Fruit fly (Drosophila melanogaster) whole organism, embryonic: ENCODE results near the gene awd.

ENCODE experiments used
- Aef1 ChIP-seq: fragments of 200-800 bp; sonication (Bioruptor generic); IDR thresholded peaks from 3 replicates; pipeline ENCODE4 v1.3.6; 2022; ENCODE audit warnings: missing biosample characterization, missing genetic modification characterization
- CG10959 ChIP-seq: fragments of 200-800 bp; sonication (Bioruptor generic); IDR thresholded peaks from 2 replicates; pipeline ENCODE4 v1.3.6; 2022; ENCODE audit warnings: missing biosample characterization, missing genetic modification characterization
- CG12299 ChIP-seq: fragments of 200-800 bp; sonication (Bioruptor generic); optimal IDR thresholded peaks from 2 replicates; lab custom pipeline; 2018; ENCODE audit warnings: missing biosample characterization, mild to moderate bottlenecking, missing genetic modification characterization
- CG13424 ChIP-seq: fragments of 200-800 bp; sonication (Bioruptor generic); optimal IDR thresholded peaks from 2 replicates; lab custom pipeline; 2019; ENCODE audit warnings: missing biosample characterization, mild to moderate bottlenecking, missing genetic modification characterization, moderate library complexity
- CG13894 ChIP-seq: fragments of 200-800 bp; sonication (Bioruptor generic); optimal IDR thresholded peaks from 3 replicates; lab custom pipeline; 2018; ENCODE audit warnings: missing biosample characterization, mild to moderate bottlenecking, missing genetic modification characterization, moderate library complexity
- CG17829 ChIP-seq: fragments of 200-800 bp; optimal IDR thresholded peaks from 2 replicates; lab custom pipeline; 2019; ENCODE audit warnings: missing biosample characterization, mild to moderate bottlenecking, missing genetic modification characterization, moderate library complexity
- CG1832 ChIP-seq: fragments of 200-800 bp; sonication (Bioruptor generic); optimal IDR thresholded peaks from 2 replicates; lab custom pipeline; 2017; ENCODE audit warnings: missing biosample characterization, mild to moderate bottlenecking, missing genetic modification characterization, inconsistent platforms
- CG18599 ChIP-seq: fragments of 200-800 bp; sonication (Bioruptor generic); optimal IDR thresholded peaks from 3 replicates; lab custom pipeline; 2017; ENCODE audit warnings: missing biosample characterization, missing genetic modification characterization, mild to moderate bottlenecking, moderate library complexity, missing genetic modification reagents
- CG2678 ChIP-seq: fragments of 200-800 bp; sonication (Bioruptor generic); optimal IDR thresholded peaks from 3 replicates; lab custom pipeline; 2019; ENCODE audit warnings: missing biosample characterization, mild to moderate bottlenecking, missing genetic modification characterization, moderate library complexity
- CG30403 ChIP-seq: fragments of 200-800 bp; sonication (Bioruptor generic); optimal IDR thresholded peaks from 3 replicates; lab custom pipeline; 2016; ENCODE audit warnings: missing biosample characterization, missing genetic modification characterization
- CG32772 ChIP-seq: fragments of 200-800 bp; sonication (Bioruptor generic); IDR thresholded peaks from 2 replicates; pipeline ENCODE4 v1.3.6; 2022; ENCODE audit warnings: missing biosample characterization, missing genetic modification characterization
- CG33213 ChIP-seq: fragments of 200-800 bp; sonication (Bioruptor generic); optimal IDR thresholded peaks from 3 replicates; lab custom pipeline; 2016; ENCODE audit warnings: missing biosample characterization, missing genetic modification characterization
- CG33557 ChIP-seq: fragments of 200-800 bp; sonication (Bioruptor generic); optimal IDR thresholded peaks from 2 replicates; lab custom pipeline; 2019; ENCODE audit warnings: missing biosample characterization, mild to moderate bottlenecking, missing genetic modification characterization, moderate library complexity
- CG4424 ChIP-seq: fragments of 200-800 bp; sonication (Bioruptor generic); optimal IDR thresholded peaks from 3 replicates; lab custom pipeline; 2016; ENCODE audit warnings: missing biosample characterization, missing genetic modification characterization
- CG4730 ChIP-seq: fragments of 200-800 bp; sonication (Bioruptor generic); IDR thresholded peaks from 2 replicates; pipeline ENCODE4 v1.3.6; 2022; ENCODE audit warnings: missing biosample characterization, missing genetic modification characterization
- CkIIα-i1 ChIP-seq: fragments of 200-800 bp; sonication (Bioruptor generic); IDR thresholded peaks from 2 replicates; pipeline ENCODE4 v1.3.6; 2022; ENCODE audit warnings: missing biosample characterization, missing genetic modification characterization
- CrebB ChIP-seq: fragments of 200-800 bp; sonication (Bioruptor generic); optimal IDR thresholded peaks from 3 replicates; lab custom pipeline; 2018; ENCODE audit warnings: missing biosample characterization, mild to moderate bottlenecking, missing genetic modification characterization
- Ets65A ChIP-seq: fragments of 200-800 bp; sonication (Bioruptor generic); peaks from one replicate; lab custom pipeline; 2016; ENCODE audit warnings: missing biosample characterization, missing genetic modification characterization
- Gsc ChIP-seq: fragments of 200-800 bp; sonication (Bioruptor generic); IDR thresholded peaks from 2 replicates; pipeline ENCODE4 v1.3.6; 2022; ENCODE audit warnings: missing biosample characterization, missing genetic modification characterization
- H15 ChIP-seq: fragments of 200-800 bp; sonication (Bioruptor generic); IDR thresholded peaks from 3 replicates; pipeline ENCODE4 v1.3.6; 2022; ENCODE audit warnings: missing biosample characterization, missing genetic modification characterization
- Hey ChIP-seq: fragments of 200-800 bp; sonication (Bioruptor generic); optimal IDR thresholded peaks from 3 replicates; lab custom pipeline; 2018; ENCODE audit warnings: missing biosample characterization, mild to moderate bottlenecking, missing genetic modification characterization
- HmgZ ChIP-seq: fragments of 200-800 bp; sonication (Bioruptor generic); optimal IDR thresholded peaks from 2 replicates; lab custom pipeline; 2018; ENCODE audit warnings: missing biosample characterization, mild to moderate bottlenecking, missing genetic modification characterization
- Meics ChIP-seq: fragments of 200-800 bp; sonication (Bioruptor generic); optimal IDR thresholded peaks from 2 replicates; lab custom pipeline; 2017; ENCODE audit warnings: missing biosample characterization, mild to moderate bottlenecking, missing genetic modification characterization
- Trl ChIP-seq, 3 experiments: fragments of >200 bp in 2 of 3; fragments of 200-800 bp in 1 of 3; sonication (Bioruptor generic) in 1 of 3; optimal IDR thresholded peaks; 2 replicates in 1 of 3; 3 replicates in 2 of 3; lab custom pipeline; 2016 to 2017; ENCODE audit warnings: missing biosample characterization in 1 of 3, missing genetic modification characterization in 1 of 3
- YL-1 ChIP-seq: fragments of 200-800 bp; sonication (Bioruptor generic); optimal IDR thresholded peaks from 3 replicates; lab custom pipeline; 2017; ENCODE audit warnings: missing biosample characterization, mild to moderate bottlenecking, missing genetic modification characterization
- ab ChIP-seq: fragments of 200-800 bp; sonication (Bioruptor generic); optimal IDR thresholded peaks from 2 replicates; lab custom pipeline; 2016; ENCODE audit warnings: missing biosample characterization, missing genetic modification characterization
- abd-A ChIP-seq: fragments of 200-800 bp; sonication (Bioruptor generic); optimal IDR thresholded peaks from 3 replicates; lab custom pipeline; 2019; ENCODE audit warnings: missing biosample characterization, mild to moderate bottlenecking, missing genetic modification characterization, moderate library complexity
- chm ChIP-seq: fragments of 200-800 bp; sonication (Bioruptor generic); IDR thresholded peaks from 2 replicates; pipeline ENCODE4 v1.3.6; 2022; ENCODE audit warnings: missing biosample characterization, missing genetic modification characterization
- ci ChIP-seq: fragments of 200-800 bp; sonication (Bioruptor generic); IDR thresholded peaks from 3 replicates; pipeline ENCODE4 v1.3.6; 2022; ENCODE audit warnings: missing biosample characterization, missing genetic modification characterization
- dimm ChIP-seq: fragments of 200-800 bp; sonication (Bioruptor generic); IDR thresholded peaks from 2 replicates; pipeline ENCODE4 v1.3.6; 2022; ENCODE audit warnings: missing biosample characterization, missing genetic modification characterization
- disco-r ChIP-seq: fragments of 200-800 bp; sonication (Bioruptor generic); optimal IDR thresholded peaks from 2 replicates; lab custom pipeline; 2016; ENCODE audit warnings: missing biosample characterization, missing genetic modification characterization
- en ChIP-seq: fragments of 200-800 bp; sonication (Bioruptor generic); optimal IDR thresholded peaks from 2 replicates; lab custom pipeline; 2016; ENCODE audit warnings: missing biosample characterization, missing genetic modification characterization
- eve ChIP-seq, 2 experiments: fragments of >200 bp; optimal IDR thresholded peaks; 2 replicates each; lab custom pipeline; 2017; ENCODE audit warnings: missing biosample characterization in 2 of 2, missing genetic modification characterization in 2 of 2
- ewg ChIP-seq: fragments of 200-800 bp; sonication (Bioruptor generic); optimal IDR thresholded peaks from 3 replicates; lab custom pipeline; 2017; ENCODE audit warnings: mild to moderate bottlenecking, missing biosample characterization, missing genetic modification reagents, missing genetic modification characterization
- hb ChIP-seq: fragments of 200-800 bp; sonication (Bioruptor generic); IDR thresholded peaks from 3 replicates; pipeline ENCODE4 v1.3.6; 2022; ENCODE audit warnings: missing biosample characterization, missing genetic modification characterization; ENCODE audit not compliant: partially characterized antibody
- inv ChIP-seq: fragments of 200-800 bp; sonication (Bioruptor generic); IDR thresholded peaks from 2 replicates; pipeline ENCODE4 v1.3.6; 2022; ENCODE audit warnings: missing biosample characterization, missing genetic modification characterization; ENCODE audit not compliant: partially characterized antibody
- jumu ChIP-seq: fragments of 200-800 bp; sonication (Bioruptor generic); optimal IDR thresholded peaks from 3 replicates; lab custom pipeline; 2016; ENCODE audit warnings: missing biosample characterization, missing genetic modification characterization
- maf-S ChIP-seq: fragments of 200-800 bp; sonication (Bioruptor generic); optimal IDR thresholded peaks from 2 replicates; lab custom pipeline; 2016; ENCODE audit warnings: missing biosample characterization, missing genetic modification characterization
- oc ChIP-seq: fragments of 200-800 bp; sonication (Bioruptor generic); optimal IDR thresholded peaks from 2 replicates; lab custom pipeline; 2018; ENCODE audit warnings: missing biosample characterization, mild to moderate bottlenecking, missing genetic modification characterization, moderate library complexity
- otp ChIP-seq: fragments of 200-800 bp; sonication (Bioruptor generic); IDR thresholded peaks from 3 replicates; pipeline ENCODE4, ENCODE4 v1.3.6; 2022; ENCODE audit warnings: missing biosample characterization, missing genetic modification characterization
- run ChIP-seq: fragments of 200-800 bp; sonication (Bioruptor generic); optimal IDR thresholded peaks from 3 replicates; lab custom pipeline; 2018; ENCODE audit warnings: missing biosample characterization, mild to moderate bottlenecking, missing genetic modification characterization
- sd ChIP-seq: fragments of 200-800 bp; sonication (Bioruptor generic); optimal IDR thresholded peaks from 3 replicates; lab custom pipeline; 2018; ENCODE audit warnings: missing biosample characterization, mild to moderate bottlenecking, missing genetic modification characterization, moderate library complexity
- sima ChIP-seq: fragments of 200-800 bp; sonication (Bioruptor generic); optimal IDR thresholded peaks from 2 replicates; lab custom pipeline; 2016; ENCODE audit warnings: missing biosample characterization, missing genetic modification characterization
- slp2 ChIP-seq: fragments of 200-800 bp; sonication (Bioruptor generic); optimal IDR thresholded peaks from 2 replicates; lab custom pipeline; 2016; ENCODE audit warnings: missing biosample characterization, missing genetic modification characterization
- sqz ChIP-seq: fragments of 200-800 bp; sonication (Bioruptor generic); optimal IDR thresholded peaks from 3 replicates; lab custom pipeline; 2018; ENCODE audit warnings: missing biosample characterization, mild to moderate bottlenecking, missing genetic modification characterization
- sug ChIP-seq: fragments of 200-800 bp; optimal IDR thresholded peaks from 2 replicates; lab custom pipeline; 2019; ENCODE audit warnings: missing biosample characterization, mild to moderate bottlenecking, missing genetic modification characterization, moderate library complexity
- tll ChIP-seq, 2 experiments: fragments of 200-800 bp in 1 of 2; fragments of >200 bp in 1 of 2; sonication (Bioruptor generic) in 1 of 2; optimal IDR thresholded peaks; 2 replicates each; lab custom pipeline; 2017 to 2019; ENCODE audit warnings: missing biosample characterization in 2 of 2, missing genetic modification characterization in 2 of 2, mild to moderate bottlenecking in 1 of 2, moderate library complexity in 1 of 2
- unc-4 ChIP-seq: fragments of 200-800 bp; sonication (Bioruptor generic); IDR thresholded peaks from 2 replicates; pipeline ENCODE4 v1.3.6; 2022; ENCODE audit warnings: missing biosample characterization, missing genetic modification characterization; ENCODE audit not compliant: partially characterized antibody
- zen ChIP-seq: fragments of 200-800 bp; sonication (Bioruptor generic); optimal IDR thresholded peaks from 3 replicates; lab custom pipeline; 2018; ENCODE audit warnings: missing biosample characterization, mild to moderate bottlenecking, missing genetic modification characterization, moderate library complexity

awd gene

dm6 chr3R:31723206-31723933 lies 22.5 kb downstream of the awd start (continued):
- TF ChIP-seq sqz (GFP tag; lab: Kevin White, UChicago) = peak; percentile 79
- TF ChIP-seq CG12299 (tag; lab: Kevin White, UChicago) = no peak
- no peak for TF ChIP-seq otp (GFP tag; lab: Robert Waterston, UW)
- no peak for TF ChIP-seq zen (tag; lab: Kevin White, UChicago)
- TF ChIP-seq CG33557 (GFP tag; lab: Kevin White, UChicago) = no peak
- TF ChIP-seq jumu (GFP tag; lab: Kevin White, UChicago) = no peak
- TF ChIP-seq CG33213 (GFP tag; lab: Kevin White, UChicago) = no peak
- no peak for TF ChIP-seq CG13424 (tag; lab: Kevin White, UChicago)
- TF ChIP-seq oc (tag; lab: Kevin White, UChicago) = no peak
- TF ChIP-seq CG17829 (tag; lab: Kevin White, UChicago) = no peak
- TF ChIP-seq ewg (GFP tag; lab: Kevin White, UChicago) = no peak
- no peak for TF ChIP-seq eve (GFP tag; optimal IDR thresholded peaks at IDR 0.05; lab: Kevin White, UChicago)
- TF ChIP-seq tll (GFP tag; optimal IDR thresholded peaks at IDR 0.05; lab: Kevin White, UChicago) = no peak
- TF ChIP-seq Ets65A (GFP tag; lab: Kevin White, UChicago) = no peak
- no peak for TF ChIP-seq CG13894
- TF ChIP-seq disco-r (GFP tag; lab: Kevin White, UChicago) = no peak
- no peak for TF ChIP-seq Hey (tag; lab: Kevin White, UChicago)
- TF ChIP-seq inv (GFP tag; lab: Robert Waterston, UW) = no peak
- no peak for TF ChIP-seq CG4730
- TF ChIP-seq run (tag; lab: Kevin White, UChicago) = no peak
- TF ChIP-seq CG18599 (GFP tag; lab: Kevin White, UChicago) = peak; percentile 27
- no peak for TF ChIP-seq CG10959 (GFP tag; lab: Robert Waterston, UW)
- TF ChIP-seq sima = no peak
- 0 out of 3 replicates have a peak, but pooled peaks have one; percentile 13 for TF ChIP-seq ci (GFP tag; lab: Robert Waterston, UW)
- no peak for TF ChIP-seq en (GFP tag; lab: Kevin White, UChicago)
- TF ChIP-seq H15 = no peak
- TF ChIP-seq slp2 (GFP tag; lab: Kevin White, UChicago) = no peak
- no peak for TF ChIP-seq Gsc
- TF ChIP-seq CrebB (tag; lab: Kevin White, UChicago) = no peak
- no peak for TF ChIP-seq HmgZ (tag; lab: Kevin White, UChicago)
- TF ChIP-seq unc-4 (GFP tag; lab: Robert Waterston, UW) = no peak
- TF ChIP-seq CG2678 (tag; lab: Kevin White, UChicago) = peak; percentile 54
- no peak for TF ChIP-seq YL-1 (GFP tag; lab: Kevin White, UChicago)
- peak; percentile 78 for TF ChIP-seq sd (tag; lab: Kevin White, UChicago)
- TF ChIP-seq dimm (GFP tag; lab: Robert Waterston, UW) = no peak
- TF ChIP-seq CG32772 (GFP tag; lab: Robert Waterston, UW) = no peak
- no peak for TF ChIP-seq hb (GFP tag; lab: Robert Waterston, UW)
- TF ChIP-seq ab (GFP tag; lab: Kevin White, UChicago) = no peak
- TF ChIP-seq Meics (GFP tag; lab: Kevin White, UChicago) = peak; percentile 37
- TF ChIP-seq Aef1 (GFP tag; lab: Robert Waterston, UW) = peak; percentile 39; the same call in 1 of the 3 replicates
- TF ChIP-seq CG1832 (GFP tag; lab: Kevin White, UChicago) = no peak
- TF ChIP-seq Trl (optimal IDR thresholded peaks at IDR 0.05; lab: Kevin White, UChicago) = peak in 1 of 2 experiments; percentile 24
- TF ChIP-seq Trl (GFP tag; optimal IDR thresholded peaks at IDR 0.05; lab: Kevin White, UChicago) = no peak
- TF ChIP-seq CG30403 (GFP tag; lab: Kevin White, UChicago) = peak; percentile 45
- TF ChIP-seq CkIIα-i1 (GFP tag; lab: Robert Waterston, UW) = no peak
- peak; percentile 8 for TF ChIP-seq CG4424 (GFP tag; lab: Kevin White, UChicago)
- TF ChIP-seq chm (GFP tag; lab: Robert Waterston, UW) = no peak
- no peak for TF ChIP-seq maf-S (GFP tag; lab: Kevin White, UChicago)
- no peak for TF ChIP-seq sug
- peak; percentile 20 for TF ChIP-seq abd-A
